Worm (Caenorhabditis elegans): Measurements from ENCODE around the gene lec-4.

Gene lec-4

DNA sequence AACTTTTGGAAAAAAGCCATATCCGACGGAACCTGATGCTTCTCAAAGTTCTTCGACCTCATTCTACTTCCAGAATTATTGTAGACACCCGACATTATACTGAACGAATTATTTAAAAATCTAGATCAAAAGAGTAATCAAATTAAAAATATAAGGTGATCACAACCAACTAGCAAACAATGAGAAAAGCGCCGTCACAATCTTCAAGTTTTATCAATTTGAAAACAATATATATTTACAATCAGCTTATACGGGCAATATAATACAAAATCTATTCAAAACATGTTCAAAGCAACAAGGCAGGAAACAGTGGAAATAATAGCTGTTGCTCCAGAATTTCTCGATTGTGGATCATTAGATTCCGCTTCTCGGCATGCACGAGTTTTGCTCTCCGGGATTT lies 48.2 kb downstream of the lec-4 start, which contains the start of gene C14B1.12:
Gene C14B1.12 (minus strand): TSS at position 101 of the 400 bp plus-strand sequence.
- TF ChIP-seq pqm-1 (tag; optimal IDR thresholded peaks at IDR 0.05) (no peak), hlh-6 (tag; optimal IDR thresholded peaks at IDR 0.05) (no peak), hlh-15 (tag; optimal IDR thresholded peaks at IDR 0.05) (no peak), fkh-10 (GFP tag; optimal IDR thresholded peaks at IDR 0.05) (no peak), pha-2 (tag; optimal IDR thresholded peaks at IDR 0.05) (no peak), ets-4 (tag; optimal IDR thresholded peaks at IDR 0.05) (no peak), tbx-2 (tag; optimal IDR thresholded peaks at IDR 0.05) (no peak), F13H6.1 (tag; optimal IDR thresholded peaks at IDR 0.05) (no peak), npax-4 (tag; optimal IDR thresholded peaks at IDR 0.05) (no peak), lin-11 (tag; optimal IDR thresholded peaks at IDR 0.05) (no peak), K02D7.2 (tag; optimal IDR thresholded peaks at IDR 0.05) (no peak), ref-2 (tag; optimal IDR thresholded peaks at IDR 0.05) (no peak)

DNA sequence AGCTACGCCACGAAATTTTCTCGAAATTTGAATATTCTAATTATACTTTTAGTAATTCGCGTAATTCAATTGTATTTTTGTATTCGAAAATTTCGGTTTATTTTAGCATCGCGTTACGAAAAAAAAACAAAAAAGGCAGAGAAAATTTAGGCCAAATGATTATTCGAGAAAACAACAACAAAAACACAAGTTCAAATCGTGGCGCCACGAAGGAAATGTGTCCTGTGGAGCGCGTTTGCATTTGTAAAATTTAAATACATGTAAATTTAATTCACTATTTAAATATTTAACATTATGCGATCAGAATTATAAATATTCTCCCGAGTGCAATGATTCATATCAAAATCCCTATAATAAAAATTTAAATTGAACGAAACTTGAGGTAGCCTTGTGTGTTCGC lies 49.4 kb downstream of the lec-4 start:
- no peak for TF ChIP-seq hlh-8 (tag; optimal IDR thresholded peaks at IDR 0.05)
- no peak for TF ChIP-seq hlh-15 (tag; optimal IDR thresholded peaks at IDR 0.05)
- TF ChIP-seq ceh-31 (tag; optimal IDR thresholded peaks at IDR 0.05) = no peak
- TF ChIP-seq fkh-6 (tag; optimal IDR thresholded peaks at IDR 0.05) = no peak
- TF ChIP-seq lin-11 (tag; optimal IDR thresholded peaks at IDR 0.05) = no peak
- TF ChIP-seq C08G9.2 (tag; optimal IDR thresholded peaks at IDR 0.05) = no peak
- no peak for TF ChIP-seq ceh-18 (tag; optimal IDR thresholded peaks at IDR 0.05)
- TF ChIP-seq pha-2 (tag; optimal IDR thresholded peaks at IDR 0.05) = no peak
- TF ChIP-seq eyg-1 (tag; optimal IDR thresholded peaks at IDR 0.05) = no peak
- TF ChIP-seq nhr-11 (tag; optimal IDR thresholded peaks at IDR 0.05) = no peak
- TF ChIP-seq unc-3 (GFP tag; conservative IDR thresholded peaks at IDR 0.05) = no peak
- no peak for TF ChIP-seq unc-3 (tag; optimal IDR thresholded peaks at IDR 0.05)
- no peak for TF ChIP-seq ttx-3 (tag; optimal IDR thresholded peaks at IDR 0.05)
